Worm (Caenorhabditis elegans) whole organism, L3 larva: ENCODE measurements around the gene srpa-72.
"Not testable (repeated sequence)": the region's sequence is repeated elsewhere in the genome, so short reads cannot be mapped to it uniquely, and the experiment has no call there.

ENCODE experiments used
- ZK546.5 ChIP-seq: sonication (generic microtip); optimal IDR thresholded peaks from 2 replicates; lab custom pipeline; 2017; ENCODE audit warnings: missing biosample characterization, missing genetic modification characterization
- ama-1 ChIP-seq: fragments of 150-350 bp; optimal IDR thresholded peaks from 2 replicates; lab custom pipeline; 2018
- ceh-16 ChIP-seq: sonication (generic microtip); optimal IDR thresholded peaks from 2 replicates; lab custom pipeline; 2017; ENCODE audit warnings: missing biosample characterization, missing genetic modification characterization
- ceh-28 ChIP-seq: fragments of 150-350 bp; optimal IDR thresholded peaks from 2 replicates; lab custom pipeline; 2014; ENCODE audit warnings: missing biosample characterization, missing genetic modification reagents, missing genetic modification characterization
- ceh-82 ChIP-seq: fragments of 150-350 bp; optimal IDR thresholded peaks from 2 replicates; lab custom pipeline; 2014; ENCODE audit warnings: missing biosample characterization, missing genetic modification characterization
- egl-5 ChIP-seq: fragments of 150-350 bp; optimal IDR thresholded peaks from 2 replicates; lab custom pipeline; 2017; ENCODE audit warnings: missing biosample characterization, missing genetic modification reagents, missing genetic modification characterization, inconsistent platforms
- elt-1 ChIP-seq: fragments of 150-350 bp; optimal IDR thresholded peaks from 2 replicates; lab custom pipeline; 2014; ENCODE audit warnings: missing biosample characterization, missing genetic modification characterization
- elt-2 ChIP-seq: sonication (generic microtip); optimal IDR thresholded peaks from 2 replicates; lab custom pipeline; 2016; ENCODE audit warnings: missing genetic modification reagents, mild to moderate bottlenecking, missing genetic modification characterization, missing compliant biosample characterization
- elt-3 ChIP-seq, 3 experiments: fragments of 150-350 bp in 1 of 3; sonication (generic microtip) in 2 of 3; optimal IDR thresholded peaks; 2 replicates in 2 of 3; 4 replicates in 1 of 3; lab custom pipeline; 2014 to 2017; ENCODE audit warnings: missing biosample characterization in 3 of 3, missing genetic modification characterization in 3 of 3
- eor-1 ChIP-seq, 2 experiments: fragments of 150-350 bp; optimal IDR thresholded peaks; 2 replicates each; lab custom pipeline; 2014 to 2018; ENCODE audit warnings: missing biosample characterization in 2 of 2, missing genetic modification characterization in 2 of 2
- fkh-10 ChIP-seq: sonication (generic microtip); optimal IDR thresholded peaks from 2 replicates; lab custom pipeline; 2017; ENCODE audit warnings: missing biosample characterization, missing genetic modification reagents, missing genetic modification characterization
- fkh-2 ChIP-seq: fragments of 150-350 bp; optimal IDR thresholded peaks from 2 replicates; lab custom pipeline; 2014; ENCODE audit warnings: missing biosample characterization, missing genetic modification reagents, missing genetic modification characterization
- hmg-11 ChIP-seq: sonication (generic microtip); optimal IDR thresholded peaks from 2 replicates; lab custom pipeline; 2016; ENCODE audit warnings: missing genetic modification characterization, missing compliant biosample characterization
- jun-1 ChIP-seq: fragments of 150-350 bp; optimal IDR thresholded peaks from 2 replicates; lab custom pipeline; 2014; ENCODE audit warnings: missing biosample characterization, missing genetic modification reagents, missing genetic modification characterization
- lin-15B ChIP-seq: fragments of 150-350 bp; optimal IDR thresholded peaks from 2 replicates; lab custom pipeline; 2014; ENCODE audit warnings: missing biosample characterization, missing genetic modification characterization
- lin-39 ChIP-seq: fragments of 150-350 bp; optimal IDR thresholded peaks from 2 replicates; lab custom pipeline; 2018; ENCODE audit warnings: missing biosample characterization, missing genetic modification reagents, missing genetic modification characterization
- nfya-1 ChIP-seq: sonication (generic microtip); optimal IDR thresholded peaks from 2 replicates; lab custom pipeline; 2017; ENCODE audit warnings: missing genetic modification characterization, mild to moderate bottlenecking, missing compliant biosample characterization, antibody characterized with exemption, moderate library complexity; ENCODE audit not compliant: insufficient read depth
- nhr-12 ChIP-seq: fragments of 150-350 bp; optimal IDR thresholded peaks from 2 replicates; lab custom pipeline; 2014; ENCODE audit warnings: missing biosample characterization, missing genetic modification characterization
- nhr-23 ChIP-seq: fragments of 150-350 bp; optimal IDR thresholded peaks from 2 replicates; lab custom pipeline; 2014; ENCODE audit warnings: missing biosample characterization, missing genetic modification reagents, missing genetic modification characterization
- nhr-237 ChIP-seq: fragments of 150-350 bp; optimal IDR thresholded peaks from 2 replicates; lab custom pipeline; 2014; ENCODE audit warnings: missing biosample characterization, missing genetic modification characterization
- nhr-25 ChIP-seq: sonication (generic microtip); optimal IDR thresholded peaks from 2 replicates; lab custom pipeline; 2017; ENCODE audit warnings: missing biosample characterization, missing genetic modification characterization
- nhr-28 ChIP-seq: fragments of 150-350 bp; optimal IDR thresholded peaks from 2 replicates; lab custom pipeline; 2014; ENCODE audit warnings: missing biosample characterization, missing genetic modification characterization
- nhr-43 ChIP-seq: sonication (generic microtip); optimal IDR thresholded peaks from 2 replicates; lab custom pipeline; 2016; ENCODE audit warnings: mild to moderate bottlenecking, missing genetic modification characterization, missing compliant biosample characterization; ENCODE audit not compliant: poor library complexity, severe bottlenecking
- nhr-67 ChIP-seq: fragments of 150-350 bp; optimal IDR thresholded peaks from 2 replicates; lab custom pipeline; 2014; ENCODE audit warnings: missing biosample characterization, missing genetic modification characterization
- nhr-77 ChIP-seq: fragments of 150-350 bp; optimal IDR thresholded peaks from 2 replicates; lab custom pipeline; 2014; ENCODE audit warnings: missing biosample characterization, missing genetic modification characterization
- pha-4 ChIP-seq: fragments of 150-350 bp; optimal IDR thresholded peaks from 2 replicates; lab custom pipeline; 2014; ENCODE audit warnings: missing biosample characterization, missing genetic modification reagents, missing genetic modification characterization
- pqm-1 ChIP-seq: fragments of 150-350 bp; optimal IDR thresholded peaks from 2 replicates; lab custom pipeline; 2017; ENCODE audit warnings: missing biosample characterization, missing genetic modification characterization, inconsistent platforms
- snpc-4 ChIP-seq: fragments of 150-350 bp; optimal IDR thresholded peaks from 2 replicates; lab custom pipeline; 2014; ENCODE audit warnings: missing biosample characterization, missing genetic modification characterization
- unc-39 ChIP-seq: sonication (generic microtip); optimal IDR thresholded peaks from 4 replicates; lab custom pipeline; 2017; ENCODE audit warnings: missing biosample characterization, missing genetic modification characterization
- unc-62 ChIP-seq: fragments of 150-350 bp; sonication (generic microtip); optimal IDR thresholded peaks from 4 replicates; lab custom pipeline; 2014; ENCODE audit warnings: missing biosample characterization, missing genetic modification reagents, missing genetic modification characterization
- zag-1 ChIP-seq: fragments of 150-350 bp; optimal IDR thresholded peaks from 2 replicates; lab custom pipeline; 2014; ENCODE audit warnings: missing biosample characterization, missing genetic modification characterization
- ztf-4 ChIP-seq: fragments of 150-350 bp; optimal IDR thresholded peaks from 2 replicates; lab custom pipeline; 2014; ENCODE audit warnings: missing biosample characterization, missing genetic modification characterization

srpa-72 gene

DNA sequence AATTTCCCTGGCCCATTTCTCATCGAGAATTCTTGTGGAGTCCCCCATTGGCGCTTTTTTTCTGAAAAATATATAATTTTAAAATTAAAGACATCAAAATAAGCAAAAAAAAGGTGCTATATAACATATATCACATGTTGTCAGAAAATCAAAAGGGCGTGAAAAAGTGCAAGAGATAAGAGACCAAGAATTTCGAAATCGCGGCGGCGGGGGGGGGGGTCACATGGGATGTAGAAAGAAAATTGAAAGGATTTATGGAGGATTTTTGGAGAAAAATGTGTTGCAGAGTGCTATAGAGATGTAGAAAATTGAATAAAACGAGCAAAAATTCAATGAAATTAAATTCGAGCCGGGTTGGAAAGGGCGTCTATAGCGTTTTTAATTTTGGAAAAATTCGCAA is 43.9 kb downstream of the srpa-72 start, which contains the start of gene K12H6.6:
Gene K12H6.6, minus strand, starts transcription at position 61 of the 400 bp plus-strand sequence.
- TF ChIP-seq lin-39 = no peak
- TF ChIP-seq snpc-4 (tag; lab: Kevin White, UChicago) = no peak
- no peak for TF ChIP-seq pha-4 (tag; lab: Kevin White, UChicago)
- no peak for TF ChIP-seq ZK546.5
- no peak for TF ChIP-seq nhr-77 (tag; lab: Kevin White, UChicago)
- TF ChIP-seq lin-15B (tag; lab: Kevin White, UChicago) = no peak
- TF ChIP-seq fkh-2 = no peak
- peak; percentile 17 for TF ChIP-seq elt-2 (tag; lab: Kevin White, UChicago)
- TF ChIP-seq nhr-28 = no peak

DNA sequence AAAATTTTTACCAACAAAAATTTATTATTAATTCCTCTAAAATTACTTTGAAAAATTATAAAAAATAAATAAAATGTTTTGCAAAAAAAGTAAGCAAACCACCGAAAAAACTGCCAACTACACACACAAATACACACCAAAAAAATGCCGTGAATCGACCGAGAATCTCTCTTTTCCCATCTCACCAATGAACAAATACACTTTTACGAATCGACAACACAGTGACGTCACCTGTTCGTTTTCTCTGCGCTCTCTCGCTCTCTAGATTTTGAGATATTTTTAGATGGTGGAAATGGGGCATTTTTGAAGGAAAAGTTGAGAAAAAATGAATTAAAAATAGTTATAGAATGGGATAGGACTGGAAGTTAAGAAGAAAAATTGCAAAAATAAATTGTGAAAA is 44.8 kb downstream of the srpa-72 start:
- no peak for TF ChIP-seq nhr-23 (tag; lab: Kevin White, UChicago)
- peak; percentile 25 for TF ChIP-seq egl-5 (tag; lab: Kevin White, UChicago)
- TF ChIP-seq pha-4 (tag; lab: Kevin White, UChicago) = peak; percentile 82
- TF ChIP-seq nfya-1 (tag; lab: Kevin White, UChicago) = peak; percentile 64
- peak; percentile 6 for TF ChIP-seq elt-2 (tag; lab: Kevin White, UChicago)
- no peak for TF ChIP-seq elt-1
- peak; percentile 25 for TF ChIP-seq hmg-11 (tag; lab: Kevin White, UChicago)
- TF ChIP-seq nhr-67 (tag; lab: Kevin White, UChicago) = no peak
- TF ChIP-seq ztf-4 (tag; lab: Kevin White, UChicago) = no peak
- peak; percentile 22 for TF ChIP-seq pqm-1 (tag; lab: Kevin White, UChicago)
- no peak for TF ChIP-seq eor-1 (tag; optimal IDR thresholded peaks at IDR 0.05; lab: Kevin White, UChicago)
- TF ChIP-seq, all 47 proteins: peak for 6

DNA sequence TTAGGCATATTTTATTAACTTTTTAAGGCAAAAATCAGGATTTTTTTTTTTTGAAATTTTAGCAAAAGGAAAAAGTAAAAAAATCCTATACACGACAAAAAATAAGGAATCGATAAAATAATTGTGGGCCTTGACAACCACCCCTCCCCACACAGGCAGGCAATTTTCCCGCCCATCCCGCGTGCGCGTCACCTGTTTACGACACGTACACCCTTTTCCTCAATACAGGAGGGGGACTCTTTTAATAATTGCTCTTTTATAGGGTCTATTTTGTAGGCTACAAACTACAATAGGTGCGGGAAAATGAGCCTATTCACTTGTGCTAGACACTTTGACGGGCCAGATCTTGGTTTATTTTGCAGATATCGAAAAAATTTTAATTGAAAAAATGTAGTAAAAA is 45.3 kb downstream of the srpa-72 start:
- TF ChIP-seq ceh-28 = no peak
- TF ChIP-seq nfya-1 (tag; lab: Kevin White, UChicago) = no peak
- TF ChIP-seq fkh-2 = no peak

DNA sequence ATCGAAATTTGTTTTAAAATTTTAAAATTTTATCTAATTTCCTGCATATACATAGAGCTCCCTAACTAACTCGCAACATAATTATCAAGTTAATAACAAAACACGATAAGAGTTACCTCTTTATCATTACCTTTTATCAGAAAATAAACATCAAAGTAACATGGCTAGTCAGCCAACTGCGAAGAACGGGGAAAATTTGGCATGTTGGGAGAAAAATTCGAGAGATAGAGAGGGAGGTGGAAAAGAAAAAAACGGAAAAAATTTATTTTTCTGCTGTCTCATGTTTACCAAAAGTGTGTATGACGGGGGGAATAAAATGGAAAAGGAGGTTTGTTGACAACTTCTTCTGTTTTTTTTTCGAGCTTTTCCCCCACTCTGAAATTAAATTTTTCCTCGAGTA is 46.8 kb downstream of the srpa-72 start:
- TF ChIP-seq fkh-2 = no peak
- no peak for TF ChIP-seq ztf-4 (tag; lab: Kevin White, UChicago)
- TF ChIP-seq nhr-67 (tag; lab: Kevin White, UChicago) = no peak
- peak; percentile 86 for TF ChIP-seq elt-2 (tag; lab: Kevin White, UChicago)
- peak; percentile 84 for TF ChIP-seq pqm-1 (tag; lab: Kevin White, UChicago)
- TF ChIP-seq jun-1 (tag; lab: Kevin White, UChicago) = peak; percentile 5
- peak; percentile 86 for TF ChIP-seq pha-4 (tag; lab: Kevin White, UChicago)

DNA sequence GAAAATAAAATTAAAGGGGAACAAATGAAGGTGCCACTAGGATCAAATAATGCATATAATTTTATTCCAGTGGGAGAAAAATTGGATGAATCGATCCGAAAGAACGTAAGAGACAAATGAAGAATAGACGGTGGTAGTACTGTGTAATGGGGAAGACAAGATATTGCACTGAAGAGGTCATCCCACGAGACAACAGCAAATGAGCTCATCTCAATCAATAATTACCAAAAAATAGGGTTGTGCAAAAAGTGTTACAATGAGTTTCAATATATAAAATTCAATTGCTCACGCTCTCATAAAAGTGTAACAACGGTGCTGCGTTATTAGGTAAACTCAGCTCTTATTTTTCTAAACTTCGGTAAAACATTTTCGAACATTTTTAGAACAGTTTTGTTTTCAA is 49.6 kb downstream of the srpa-72 start, which contains the start of gene K12H6.7:
Gene K12H6.7, minus strand, starts transcription at position 101 of the 400 bp plus-strand sequence.
- TF ChIP-seq ceh-16 (tag; lab: Kevin White, UChicago) = no peak
- no peak for TF ChIP-seq nhr-12 (tag; lab: Kevin White, UChicago)
- no peak for TF ChIP-seq nhr-43
- no peak for TF ChIP-seq nhr-28
- no peak for TF ChIP-seq fkh-10
- TF ChIP-seq ceh-28 = no peak
- no peak for TF ChIP-seq elt-1
- TF ChIP-seq nhr-237 (tag; lab: Kevin White, UChicago) = no peak
- no peak for TF ChIP-seq elt-3 (tag; optimal IDR thresholded peaks at IDR 0.05; lab: Kevin White, UChicago)
- no peak for TF ChIP-seq eor-1 (tag; optimal IDR thresholded peaks at IDR 0.05; lab: Kevin White, UChicago)
- no peak for TF ChIP-seq elt-2 (tag; lab: Kevin White, UChicago)
- no peak for TF ChIP-seq jun-1 (tag; lab: Kevin White, UChicago)
- no peak for TF ChIP-seq unc-39 (tag; lab: Kevin White, UChicago)
- TF ChIP-seq ama-1 (lab: Kevin White, UChicago) = no peak
- no peak for TF ChIP-seq ceh-82 (tag; lab: Kevin White, UChicago)
- TF ChIP-seq unc-62 (GFP tag; lab: Kevin White, UChicago) = no peak
- TF ChIP-seq snpc-4 (tag; lab: Kevin White, UChicago) = no peak
- TF ChIP-seq, all 47 proteins: peak for 0

DNA sequence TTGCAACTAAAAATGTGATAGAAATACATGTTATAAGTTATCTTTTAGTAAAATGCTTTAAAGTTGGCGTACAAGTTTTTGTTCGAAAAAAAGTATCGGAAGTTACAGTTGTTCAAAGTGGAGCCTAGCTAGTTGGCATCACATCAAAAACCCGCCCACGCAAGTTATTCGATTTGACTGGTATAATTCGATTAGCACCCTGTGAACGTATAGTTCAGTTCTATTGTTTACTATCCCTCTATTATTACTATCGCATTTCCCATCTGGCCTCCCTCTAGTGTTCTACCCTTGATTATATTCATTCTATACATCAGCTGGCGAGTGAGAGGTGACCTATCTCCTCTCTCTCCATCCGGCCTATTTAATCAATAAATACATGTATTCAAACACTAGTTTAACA is 51.7 kb downstream of the srpa-72 start, which contains the start of gene Y110A2AL.4:
Gene Y110A2AL.4, plus strand, starts transcription at position 301 of the 400 bp plus-strand sequence.
- TF ChIP-seq nhr-25, zag-1, unc-39 (tag; lab: Kevin White, UChicago): not testable (repeated sequence)
